Worm (Caenorhabditis elegans): ENCODE data around the gene nhr-255.

Gene nhr-255

DNA sequence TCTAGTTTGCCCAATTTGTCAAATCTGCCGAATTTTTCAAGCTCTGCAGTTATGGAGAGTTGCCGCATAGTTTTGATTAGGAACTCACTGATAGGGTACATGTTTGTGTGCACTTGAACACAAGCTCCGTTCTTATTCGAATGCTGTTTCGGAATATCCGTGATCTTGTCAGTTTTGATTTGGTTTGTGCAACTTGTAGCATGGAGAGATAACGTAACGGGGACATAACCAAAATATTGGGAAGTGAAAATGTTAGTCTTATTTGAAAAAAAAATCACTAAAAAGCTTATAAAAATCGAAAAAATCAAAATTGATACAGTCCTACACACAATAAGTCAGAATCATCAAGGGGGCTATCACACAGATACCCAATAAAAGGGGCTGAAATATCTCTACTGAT, 39.6 kb downstream of the nhr-255 start, which contains the start of gene Y7A5A.24:
Gene Y7A5A.24 (minus strand): TSS at position 101 of the 400 bp plus-strand sequence.
- TF ChIP-seq unc-3 (GFP tag; conservative IDR thresholded peaks at IDR 0.05) (no peak), unc-3 (tag; optimal IDR thresholded peaks at IDR 0.05) (no peak), pag-3 (tag; optimal IDR thresholded peaks at IDR 0.05; ENCODE audit: borderline replicate concordance) (no peak), ref-2 (tag; optimal IDR thresholded peaks at IDR 0.05) (no peak), ceh-48 (tag; optimal IDR thresholded peaks at IDR 0.05) (no peak)

- TF ChIP-seq Y22D7AL.16 (tag; optimal IDR thresholded peaks at IDR 0.05), result no peak
- TF ChIP-seq eyg-1 (tag; optimal IDR thresholded peaks at IDR 0.05), result no peak
- no peak for TF ChIP-seq unc-3 (GFP tag; conservative IDR thresholded peaks at IDR 0.05)
- TF ChIP-seq unc-3 (tag; optimal IDR thresholded peaks at IDR 0.05), result no peak
- TF ChIP-seq nfya-1 (tag; optimal IDR thresholded peaks at IDR 0.05), result no peak
- no peak for TF ChIP-seq ceh-2 (tag; optimal IDR thresholded peaks at IDR 0.05)
- TF ChIP-seq pros-1 (tag; optimal IDR thresholded peaks at IDR 0.05), result no peak
- TF ChIP-seq K09A11.1 (tag; optimal IDR thresholded peaks at IDR 0.05; ENCODE audit: insufficient read depth), result no peak
- TF ChIP-seq F13H6.1 (tag; optimal IDR thresholded peaks at IDR 0.05), result no peak
- no peak for TF ChIP-seq ceh-34 (tag; optimal IDR thresholded peaks at IDR 0.05)
- TF ChIP-seq ceh-31 (tag; optimal IDR thresholded peaks at IDR 0.05), result no peak
- TF ChIP-seq nhr-11 (tag; optimal IDR thresholded peaks at IDR 0.05), result no peak
- no peak for TF ChIP-seq ama-1 (optimal IDR thresholded peaks at IDR 0.05)
- TF ChIP-seq pha-2 (tag; optimal IDR thresholded peaks at IDR 0.05), result no peak
- TF ChIP-seq zip-5 (tag; optimal IDR thresholded peaks at IDR 0.05), result no peak
- TF ChIP-seq pat-9 (tag; optimal IDR thresholded peaks at IDR 0.05), result no peak
- no peak for TF ChIP-seq unc-86 (tag; optimal IDR thresholded peaks at IDR 0.05)
- TF ChIP-seq pax-1 (tag; optimal IDR thresholded peaks at IDR 0.05), result no peak
- TF ChIP-seq ztf-16 (tag; optimal IDR thresholded peaks at IDR 0.05), result no peak
Observed at ce11 chrX:15784570-15784969, 42.2 kb downstream of the nhr-255 start, which contains the start of gene Y7A5A.3. Y7A5A.3 (minus strand) TSS chrX:15784670.

DNA sequence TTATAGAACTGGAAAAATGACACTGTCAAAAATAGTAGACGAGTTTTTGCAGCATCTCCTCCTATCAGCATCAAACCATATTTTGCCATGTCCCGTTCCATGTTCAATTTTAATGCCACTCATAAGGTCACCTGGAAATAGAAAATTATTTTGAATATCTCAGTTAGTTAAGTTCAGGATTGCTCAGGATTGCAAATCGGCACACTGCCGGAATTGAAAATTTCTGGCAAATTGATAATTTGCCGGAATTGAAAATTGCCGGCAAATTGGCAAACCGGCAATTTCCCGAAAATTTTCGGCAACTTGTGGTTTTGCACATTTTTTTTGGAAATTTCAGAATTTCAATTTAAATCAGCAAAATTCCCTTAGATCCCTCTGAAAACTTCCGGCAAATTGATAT, 44.3 kb downstream of the nhr-255 start, which contains the start of gene Y7A5A.5:
Gene Y7A5A.5 (minus strand): TSS at position 101 of the 400 bp plus-strand sequence.
- TF ChIP-seq zip-5 (tag; optimal IDR thresholded peaks at IDR 0.05), result no peak
- TF ChIP-seq npax-4 (tag; optimal IDR thresholded peaks at IDR 0.05), result no peak
- no peak for TF ChIP-seq ahr-1 (tag; optimal IDR thresholded peaks at IDR 0.05)
- TF ChIP-seq sdc-2 (tag; optimal IDR thresholded peaks at IDR 0.05), result no peak
- no peak for TF ChIP-seq K02D7.2 (tag; optimal IDR thresholded peaks at IDR 0.05)
